Worm (Caenorhabditis elegans) whole organism, late embryonic: ENCODE data around the gene C35D10.10.

Source experiments
- F13H6.1 ChIP-seq: sonication (generic microtip); optimal IDR thresholded peaks from 2 replicates; lab custom pipeline; 2016; ENCODE audit warnings: missing genetic modification characterization, missing compliant biosample characterization
- K02D7.2 ChIP-seq: sonication (generic microtip); optimal IDR thresholded peaks from 2 replicates; lab custom pipeline; 2017; ENCODE audit warnings: mild to moderate bottlenecking, missing genetic modification characterization, missing compliant biosample characterization
- K09A11.1 ChIP-seq: sonication (generic microtip); optimal IDR thresholded peaks from 2 replicates; lab custom pipeline; 2017; ENCODE audit warnings: antibody characterized with exemption, mild to moderate bottlenecking, missing genetic modification characterization, missing compliant biosample characterization; ENCODE audit not compliant: insufficient read depth
- T23F11.4 ChIP-seq: fragments of 200-800 bp; sonication (Bioruptor generic); optimal IDR thresholded peaks from 2 replicates; lab custom pipeline; 2018; ENCODE audit warnings: mild to moderate bottlenecking, missing genetic modification characterization, missing compliant biosample characterization
- ahr-1 ChIP-seq: sonication (generic microtip); optimal IDR thresholded peaks from 2 replicates; lab custom pipeline; 2016; ENCODE audit warnings: missing genetic modification characterization, missing compliant biosample characterization
- ama-1 ChIP-seq: fragments of 150-350 bp; optimal IDR thresholded peaks from 2 replicates; lab custom pipeline; 2014
- ceh-14 ChIP-seq: sonication (generic microtip); optimal IDR thresholded peaks from 2 replicates; lab custom pipeline; 2016; ENCODE audit warnings: missing genotype, missing genetic modification characterization, missing compliant biosample characterization
- ceh-19 ChIP-seq: fragments of 200-800 bp; sonication (Bioruptor generic); optimal IDR thresholded peaks from 2 replicates; lab custom pipeline; 2018; ENCODE audit warnings: mild to moderate bottlenecking, missing genetic modification characterization, missing compliant biosample characterization
- ceh-2 ChIP-seq: sonication (generic microtip); optimal IDR thresholded peaks from 2 replicates; lab custom pipeline; 2016; ENCODE audit warnings: missing genotype, missing genetic modification characterization, missing compliant biosample characterization
- ceh-24 ChIP-seq: sonication (generic microtip); optimal IDR thresholded peaks from 2 replicates; lab custom pipeline; 2016; ENCODE audit warnings: mild to moderate bottlenecking, missing genetic modification characterization, missing compliant biosample characterization
- ceh-30 ChIP-seq: fragments of 150-350 bp; optimal IDR thresholded peaks from 2 replicates; lab custom pipeline; 2014; ENCODE audit warnings: missing biosample characterization, missing genetic modification characterization
- ceh-31 ChIP-seq: sonication (generic microtip); optimal IDR thresholded peaks from 2 replicates; lab custom pipeline; 2016; ENCODE audit warnings: missing genetic modification characterization, missing compliant biosample characterization
- ceh-34 ChIP-seq: sonication (generic microtip); optimal IDR thresholded peaks from 2 replicates; lab custom pipeline; 2016; ENCODE audit warnings: mild to moderate bottlenecking, missing genetic modification characterization, missing compliant biosample characterization
- ceh-45 ChIP-seq: fragments of 200-800 bp; sonication (Bioruptor generic); IDR thresholded peaks from 2 replicates; pipeline ENCODE4 v1.3.6; 2022; ENCODE audit warnings: missing genetic modification reagents, missing genetic modification characterization, missing compliant biosample characterization
- ceh-48 ChIP-seq: sonication (generic microtip); optimal IDR thresholded peaks from 2 replicates; lab custom pipeline; 2016; ENCODE audit warnings: missing genetic modification characterization, inconsistent platforms, missing compliant biosample characterization
- ceh-6 ChIP-seq: fragments of 200-800 bp; sonication (Bioruptor generic); optimal IDR thresholded peaks from 2 replicates; lab custom pipeline; 2018; ENCODE audit warnings: mild to moderate bottlenecking, missing genetic modification characterization, missing compliant biosample characterization
- ceh-9 ChIP-seq: sonication (generic microtip); optimal IDR thresholded peaks from 2 replicates; lab custom pipeline; 2016; ENCODE audit warnings: mild to moderate bottlenecking, missing genetic modification characterization, inconsistent platforms, missing compliant biosample characterization
- che-1 ChIP-seq: sonication (generic microtip); optimal IDR thresholded peaks from 2 replicates; lab custom pipeline; 2016; ENCODE audit warnings: mild to moderate bottlenecking, missing genetic modification characterization, missing compliant biosample characterization
- dmd-4 ChIP-seq: sonication (generic microtip); optimal IDR thresholded peaks from 2 replicates; lab custom pipeline; 2016; ENCODE audit warnings: borderline replicate concordance, missing genetic modification characterization, missing compliant biosample characterization
- elt-2 ChIP-seq: sonication (generic microtip); optimal IDR thresholded peaks from 2 replicates; lab custom pipeline; 2016; ENCODE audit warnings: missing genetic modification reagents, missing genetic modification characterization, missing compliant biosample characterization
- elt-4 ChIP-seq: sonication (generic microtip); optimal IDR thresholded peaks from 2 replicates; lab custom pipeline; 2016; ENCODE audit warnings: missing genetic modification characterization, missing compliant biosample characterization
- fax-1 ChIP-seq: sonication (generic microtip); optimal IDR thresholded peaks from 2 replicates; lab custom pipeline; 2016; ENCODE audit warnings: missing genotype, missing genetic modification characterization, missing compliant biosample characterization
- fkh-6 ChIP-seq: sonication (generic microtip); optimal IDR thresholded peaks from 2 replicates; lab custom pipeline; 2016; ENCODE audit warnings: missing genetic modification characterization, missing compliant biosample characterization
- hlh-15 ChIP-seq: sonication (generic microtip); optimal IDR thresholded peaks from 2 replicates; lab custom pipeline; 2016; ENCODE audit warnings: missing genetic modification characterization, missing compliant biosample characterization
- hlh-30 ChIP-seq: sonication (generic microtip); optimal IDR thresholded peaks from 2 replicates; lab custom pipeline; 2017; ENCODE audit warnings: antibody characterized with exemption, missing genetic modification characterization, missing compliant biosample characterization; ENCODE audit not compliant: insufficient read depth
- hlh-6 ChIP-seq: sonication (generic microtip); optimal IDR thresholded peaks from 2 replicates; lab custom pipeline; 2016; ENCODE audit warnings: missing genotype, missing genetic modification characterization, missing compliant biosample characterization
- lim-6 ChIP-seq: sonication (generic microtip); optimal IDR thresholded peaks from 2 replicates; lab custom pipeline; 2016; ENCODE audit warnings: missing genetic modification characterization, missing compliant biosample characterization
- lin-11 ChIP-seq: fragments of 200-800 bp; sonication (Bioruptor generic); optimal IDR thresholded peaks from 2 replicates; lab custom pipeline; 2018; ENCODE audit warnings: mild to moderate bottlenecking, missing genetic modification characterization, missing compliant biosample characterization
- nhr-11 ChIP-seq: fragments of 150-350 bp; optimal IDR thresholded peaks from 2 replicates; lab custom pipeline; 2014; ENCODE audit warnings: missing biosample characterization, missing genetic modification characterization
- nhr-232 ChIP-seq: sonication (generic microtip); optimal IDR thresholded peaks from 2 replicates; lab custom pipeline; 2016; ENCODE audit warnings: missing genetic modification characterization, missing compliant biosample characterization
- npax-4 ChIP-seq: sonication (generic microtip); optimal IDR thresholded peaks from 2 replicates; lab custom pipeline; 2016; ENCODE audit warnings: missing genetic modification characterization, missing compliant biosample characterization
- pat-9 ChIP-seq: fragments of 200-800 bp; sonication (Bioruptor generic); optimal IDR thresholded peaks from 2 replicates; lab custom pipeline; 2018; ENCODE audit warnings: mild to moderate bottlenecking, missing genetic modification characterization, moderate library complexity, missing compliant biosample characterization
- pha-2 ChIP-seq: sonication (generic microtip); optimal IDR thresholded peaks from 2 replicates; lab custom pipeline; 2017; ENCODE audit warnings: mild to moderate bottlenecking, missing genetic modification characterization, missing compliant biosample characterization
- pha-4 ChIP-seq: fragments of 150-350 bp; optimal IDR thresholded peaks from 2 replicates; lab custom pipeline; 2018; ENCODE audit warnings: missing biosample characterization, missing genetic modification reagents, missing genetic modification characterization
- pqm-1 ChIP-seq: sonication (generic microtip); optimal IDR thresholded peaks from 2 replicates; lab custom pipeline; 2016; ENCODE audit warnings: missing genetic modification characterization, missing compliant biosample characterization
- pros-1 ChIP-seq: fragments of 150-350 bp; optimal IDR thresholded peaks from 2 replicates; lab custom pipeline; 2014; ENCODE audit warnings: missing biosample characterization, missing genetic modification reagents, missing genetic modification characterization
- rnt-1 ChIP-seq: sonication (generic microtip); optimal IDR thresholded peaks from 2 replicates; lab custom pipeline; 2016; ENCODE audit warnings: missing genetic modification characterization, missing compliant biosample characterization
- sdc-2 ChIP-seq: sonication (generic microtip); optimal IDR thresholded peaks from 2 replicates; lab custom pipeline; 2016; ENCODE audit warnings: missing genotype, missing genetic modification characterization, missing compliant biosample characterization
- sox-2 ChIP-seq: fragments of 200-800 bp; sonication (Bioruptor generic); IDR thresholded peaks from 2 replicates; pipeline ENCODE4 v1.3.6; 2022; ENCODE audit warnings: missing genetic modification reagents, missing genetic modification characterization, missing compliant biosample characterization
- sox-4 ChIP-seq: sonication (generic microtip); optimal IDR thresholded peaks from 2 replicates; lab custom pipeline; 2017; ENCODE audit warnings: mild to moderate bottlenecking, missing genetic modification characterization, inconsistent platforms, missing compliant biosample characterization
- syd-9 ChIP-seq: sonication (generic microtip); optimal IDR thresholded peaks from 2 replicates; lab custom pipeline; 2016; ENCODE audit warnings: mild to moderate bottlenecking, missing genetic modification characterization, moderate library complexity, missing compliant biosample characterization
- tbx-2 ChIP-seq: sonication (generic microtip); optimal IDR thresholded peaks from 2 replicates; lab custom pipeline; 2016; ENCODE audit warnings: missing genetic modification characterization, missing compliant biosample characterization
- ttx-3 ChIP-seq: sonication (generic microtip); optimal IDR thresholded peaks from 2 replicates; lab custom pipeline; 2016; ENCODE audit warnings: missing genetic modification reagents, missing genetic modification characterization, missing compliant biosample characterization
- unc-3 ChIP-seq, 2 experiments: fragments of 200-800 bp in 1 of 2; sonication (Bioruptor generic) in 1 of 2; sonication (generic microtip) in 1 of 2; conservative IDR thresholded peaks in 1 of 2; optimal IDR thresholded peaks in 1 of 2; 2 replicates each; pipeline versions ENCODE4 v1.3.6 to Lab custom; 2016 to 2022; ENCODE audit warnings: missing compliant biosample characterization in 2 of 2, missing genetic modification characterization in 2 of 2, missing genetic modification reagents in 1 of 2
- unc-42 ChIP-seq: sonication (generic microtip); optimal IDR thresholded peaks from 2 replicates; lab custom pipeline; 2016; ENCODE audit warnings: missing genotype, missing genetic modification characterization, missing compliant biosample characterization
- unc-86 ChIP-seq: sonication (generic microtip); optimal IDR thresholded peaks from 2 replicates; lab custom pipeline; 2016; ENCODE audit warnings: missing genetic modification characterization, missing compliant biosample characterization
- ztf-16 ChIP-seq: sonication (generic microtip); optimal IDR thresholded peaks from 2 replicates; lab custom pipeline; 2017; ENCODE audit warnings: missing genetic modification characterization, missing compliant biosample characterization

C35D10.10 gene

ce11 chrIII:4903784-4904183 lies 42.2 kb upstream of the C35D10.10 start, which contains the start of gene kbp-2:
Gene kbp-2, minus strand, starts transcription at chrIII:4903884.
- TF ChIP-seq ztf-16 (tag; lab: Kevin White, UChicago), result no peak
- TF ChIP-seq unc-86 (tag; lab: Kevin White, UChicago), result no peak
- no peak for TF ChIP-seq dmd-4
- no peak for TF ChIP-seq ceh-34
- TF ChIP-seq nhr-232 (tag; lab: Kevin White, UChicago), result no peak
- TF ChIP-seq ama-1 (lab: Kevin White, UChicago), result no peak
- no peak for TF ChIP-seq fax-1
- TF ChIP-seq ceh-24, result no peak
- no peak for TF ChIP-seq lim-6 (tag; lab: Kevin White, UChicago)
- no peak for TF ChIP-seq ceh-45 (GFP tag; lab: Robert Waterston, UW)
- TF ChIP-seq pqm-1 (tag; lab: Kevin White, UChicago), result no peak
- no peak for TF ChIP-seq che-1
- TF ChIP-seq pha-4, result no peak
- TF ChIP-seq tbx-2, result no peak
- TF ChIP-seq hlh-15 (tag; lab: Kevin White, UChicago), result no peak
- no peak for TF ChIP-seq ceh-48 (tag; lab: Kevin White, UChicago)
- TF ChIP-seq ceh-2, result no peak
- TF ChIP-seq nhr-11 (tag; lab: Kevin White, UChicago), result no peak

- TF ChIP-seq ceh-30, result no peak
- no peak for TF ChIP-seq K02D7.2 (tag; lab: Kevin White, UChicago)
- no peak for TF ChIP-seq elt-4 (tag; lab: Kevin White, UChicago)
- no peak for TF ChIP-seq ceh-19 (GFP tag; lab: Kevin White, UChicago)
- no peak for TF ChIP-seq ceh-14 (tag; lab: Kevin White, UChicago)
- no peak for TF ChIP-seq rnt-1 (tag; lab: Kevin White, UChicago)
- no peak for TF ChIP-seq pat-9 (tag; lab: Kevin White, UChicago)
- TF ChIP-seq fax-1, result no peak
- no peak for TF ChIP-seq npax-4
Observed at ce11 chrIII:4900260-4900659, 38.7 kb upstream of the C35D10.10 start, which contains the start of gene tag-340. Gene tag-340, plus strand, starts transcription at chrIII:4900508.

ce11 chrIII:4899728-4900127 lies 38.1 kb upstream of the C35D10.10 start:
- TF ChIP-seq unc-42 (tag; lab: Kevin White, UChicago), result peak; percentile 89
- no peak for TF ChIP-seq fax-1
- TF ChIP-seq K02D7.2 (tag; lab: Kevin White, UChicago), result no peak
- TF ChIP-seq che-1, result no peak
- TF ChIP-seq hlh-30, result peak; percentile 98
- no peak for TF ChIP-seq nhr-232 (tag; lab: Kevin White, UChicago)
- peak; percentile 98 for TF ChIP-seq ceh-31 (tag; lab: Kevin White, UChicago)
- TF ChIP-seq tbx-2, result peak; percentile 98
- peak; percentile 5 for TF ChIP-seq ceh-30
- TF ChIP-seq T23F11.4 (GFP tag; lab: Kevin White, UChicago), result peak; percentile 40
- TF ChIP-seq hlh-6, result peak; percentile 37
- no peak for TF ChIP-seq nhr-11 (tag; lab: Kevin White, UChicago)
- TF ChIP-seq lin-11 (tag; lab: Kevin White, UChicago), result no peak
- TF ChIP-seq ceh-14 (tag; lab: Kevin White, UChicago), result peak; percentile 88
- no peak for TF ChIP-seq ceh-9 (tag; lab: Kevin White, UChicago)
- TF ChIP-seq sdc-2 (tag; lab: Kevin White, UChicago), result peak; percentile 75
- TF ChIP-seq ceh-48 (tag; lab: Kevin White, UChicago), result peak; percentile 23
- TF ChIP-seq unc-3 (GFP tag; conservative IDR thresholded peaks at IDR 0.05; lab: Robert Waterston, UW), result 0 out of 2 replicates have a peak, but pooled peaks have one; percentile 37
- peak; percentile 85 for TF ChIP-seq unc-3 (tag; optimal IDR thresholded peaks at IDR 0.05; lab: Kevin White, UChicago)
- TF ChIP-seq rnt-1 (tag; lab: Kevin White, UChicago), result peak; percentile 98
- peak; percentile 92 for TF ChIP-seq pros-1 (tag; lab: Kevin White, UChicago)
- TF ChIP-seq K09A11.1 (tag; lab: Kevin White, UChicago), result peak; percentile 33
- TF ChIP-seq pat-9 (tag; lab: Kevin White, UChicago), result peak; percentile 46
- peak; percentile 70 for TF ChIP-seq elt-2
- TF ChIP-seq ama-1 (lab: Kevin White, UChicago), result no peak
- no peak for TF ChIP-seq sox-4 (tag; lab: Kevin White, UChicago)
- peak; percentile 56 for TF ChIP-seq ceh-19 (GFP tag; lab: Kevin White, UChicago)
- TF ChIP-seq sox-2 (GFP tag; lab: Robert Waterston, UW), result no peak; the same call in 1 of the 2 replicates
- TF ChIP-seq F13H6.1, result peak; percentile 89
- no peak for TF ChIP-seq ceh-45 (GFP tag; lab: Robert Waterston, UW)
- peak; percentile 53 for TF ChIP-seq ceh-6 (GFP tag; lab: Kevin White, UChicago)
- TF ChIP-seq fkh-6 (tag; lab: Kevin White, UChicago), result peak; percentile 54
- peak; percentile 70 for TF ChIP-seq syd-9
- peak; percentile 4 for TF ChIP-seq ahr-1
- peak; percentile 43 for TF ChIP-seq pha-2 (tag; lab: Kevin White, UChicago)
- TF ChIP-seq unc-86 (tag; lab: Kevin White, UChicago), result peak; percentile 54
- no peak for TF ChIP-seq ttx-3 (tag; lab: Kevin White, UChicago)
